Fruit fly (Drosophila melanogaster): ENCODE data around the gene Cpr73D.

DNA sequence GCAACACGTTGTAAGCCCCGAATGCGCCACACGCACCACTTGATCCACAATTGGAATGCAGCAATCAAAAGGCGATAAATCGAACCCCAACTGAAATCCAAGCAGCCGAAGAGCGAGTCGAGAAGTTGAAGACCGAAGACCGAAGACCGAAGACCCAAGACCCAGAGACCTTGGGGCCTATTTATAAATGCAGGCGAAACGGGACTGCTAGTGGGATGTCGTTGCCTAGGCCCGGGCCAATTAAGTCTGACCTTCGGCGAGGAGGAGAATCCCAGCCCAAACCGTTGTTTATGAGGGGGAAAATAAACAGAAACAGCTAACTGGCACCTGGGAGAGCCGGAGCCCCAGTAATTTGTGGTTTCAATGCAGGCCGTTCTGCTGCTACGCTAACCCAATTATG lies 20.8 kb downstream of the Cpr73D start:
- TF ChIP-seq CG15336 (GFP tag; IDR thresholded peaks at IDR 0.05) (no peak), CG1621 (tag; optimal IDR thresholded peaks at IDR 0.05) (peak; percentile 26), CG4318 (GFP tag; optimal IDR thresholded peaks at IDR 0.05) (no peak), Sox102F (GFP tag; optimal IDR thresholded peaks at IDR 0.05) (no peak), CG6854 (GFP tag; optimal IDR thresholded peaks at IDR 0.05) (no peak), Met (GFP tag; optimal IDR thresholded peaks at IDR 0.05) (no peak), Eip93F (GFP tag; optimal IDR thresholded peaks at IDR 0.05) (no peak), CG34406 (GFP tag; optimal IDR thresholded peaks at IDR 0.05) (no peak)

Measured in whole organism, prepupa.